Fruit fly (Drosophila melanogaster): Measurements from ENCODE around the gene pst.

Gene pst

DNA sequence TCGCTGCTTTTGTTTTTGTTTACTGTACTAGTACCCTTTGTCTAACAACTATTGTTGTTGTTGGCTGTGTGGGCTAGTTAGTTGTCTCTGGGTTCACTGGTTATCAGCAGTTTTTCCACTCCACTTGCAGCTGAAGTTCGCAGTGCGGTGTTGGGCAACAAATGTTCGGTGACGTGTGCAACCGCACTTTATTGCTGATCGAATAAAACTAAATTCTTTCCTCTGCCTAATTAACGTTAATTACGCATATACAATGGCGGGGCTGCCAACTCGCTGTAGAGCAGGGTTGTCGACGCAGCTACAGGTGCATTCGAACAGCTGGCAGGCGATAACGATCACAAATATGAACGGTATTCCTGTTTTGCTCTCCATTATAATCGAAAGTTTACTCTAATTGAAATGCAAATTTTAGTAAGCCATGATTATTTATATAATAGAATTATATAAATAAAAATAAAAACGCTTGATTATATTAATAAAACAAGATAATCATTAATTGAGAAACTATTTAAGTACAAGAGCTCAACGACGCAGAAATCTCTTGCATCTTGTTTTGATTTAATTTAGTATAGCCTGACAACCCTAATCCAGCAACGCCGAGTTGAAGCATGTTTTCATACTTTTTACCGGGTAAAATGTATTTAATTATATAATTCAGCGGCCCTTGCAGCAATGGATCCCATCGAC, 31.4 kb downstream of the pst start, which contains the start of the genes mrva, CG42307 and mus312 (continued):
- TF ChIP-seq Lpt (GFP tag; optimal IDR thresholded peaks at IDR 0.05) (no peak), ato (GFP tag; IDR thresholded peaks at IDR 0.05; ENCODE audit: partially characterized antibody) (0 out of 2 replicates have a peak, but pooled peaks have one; percentile 39), CG2199 (GFP tag; IDR thresholded peaks at IDR 0.05) (no peak), Vsx1 (GFP tag; optimal IDR thresholded peaks at IDR 0.05) (peak; percentile 98), dysf (GFP tag; IDR thresholded peaks at IDR 0.05) (peak; percentile 87), ken (GFP tag; IDR thresholded peaks at IDR 0.05) (peak; percentile 68), Fer3 (tag; optimal IDR thresholded peaks at IDR 0.05) (peak; percentile 91), Stat92E (GFP tag; optimal IDR thresholded peaks at IDR 0.05) (peak in 1 of 3 experiments; percentile 36), Dp (GFP tag; optimal IDR thresholded peaks at IDR 0.05) (peak; percentile 19), Bdp1 (GFP tag; optimal IDR thresholded peaks at IDR 0.05) (peak; percentile 42), Hsf (GFP tag; optimal IDR thresholded peaks at IDR 0.05) (peak; percentile 60), cwo (GFP tag; optimal IDR thresholded peaks at IDR 0.05) (peak; percentile 78), pzg (GFP tag; optimal IDR thresholded peaks at IDR 0.05) (peak; percentile 76), Ada2b (GFP tag; IDR thresholded peaks at IDR 0.05) (peak; percentile 82), CG6175 (GFP tag; IDR thresholded peaks at IDR 0.05) (peak; percentile 34; the same call in 1 of the 3 replicates), CG12391 (tag; optimal IDR thresholded peaks at IDR 0.05) (peak; percentile 97), grn (GFP tag; optimal IDR thresholded peaks at IDR 0.05) (peak; percentile 91), CG17328 (GFP tag; IDR thresholded peaks at IDR 0.05) (peak; percentile 79), Kr (GFP tag; optimal IDR thresholded peaks at IDR 0.05) (no peak), CG5245 (GFP tag; optimal IDR thresholded peaks at IDR 0.05) (peak; percentile 29), CG3726 (GFP tag; IDR thresholded peaks at IDR 0.05) (no peak), pfk (GFP tag; optimal IDR thresholded peaks at IDR 0.05) (peak; percentile 5), CG10366 (GFP tag; IDR thresholded peaks at IDR 0.05) (peak; percentile 77), Sry-δ (GFP tag; optimal IDR thresholded peaks at IDR 0.05) (peak; percentile 42), gce (GFP tag; IDR thresholded peaks at IDR 0.05) (0 out of 3 replicates have a peak, but pooled peaks have one; percentile 14), chif (GFP tag; optimal IDR thresholded peaks at IDR 0.05) (peak in 1 of 2 experiments; percentile 49), Six4 (GFP tag; optimal IDR thresholded peaks at IDR 0.05) (peak; percentile 77), CG17361 (GFP tag; IDR thresholded peaks at IDR 0.05) (peak; percentile 96), CG12299 (tag; optimal IDR thresholded peaks at IDR 0.05) (peak; percentile 92), br (optimal IDR thresholded peaks at IDR 0.05) (no peak), CG2116 (GFP tag; optimal IDR thresholded peaks at IDR 0.05) (peak; percentile 85), CG12155 (GFP tag; optimal IDR thresholded peaks at IDR 0.05) (peak; percentile 93), NC2α (GFP tag; optimal IDR thresholded peaks at IDR 0.05) (no peak), NFAT (GFP tag; IDR thresholded peaks at IDR 0.05) (peak; percentile 75), lab (GFP tag; optimal IDR thresholded peaks at IDR 0.05) (peak; percentile 90), B-H2 (GFP tag; optimal IDR thresholded peaks at IDR 0.05) (peak; percentile 97), Hmr (GFP tag; optimal IDR thresholded peaks at IDR 0.05) (no peak), Aef1 (GFP tag; IDR thresholded peaks at IDR 0.05) (peak; percentile 76), CG14014 (GFP tag; IDR thresholded peaks at IDR 0.05) (peak; percentile 89), CG1647 (GFP tag; optimal IDR thresholded peaks at IDR 0.05) (peak; percentile 44), jigr1 (GFP tag; IDR thresholded peaks at IDR 0.05) (no peak; the same call in 2 of the 3 replicates), Adf1 (GFP tag; IDR thresholded peaks at IDR 0.05) (peak; percentile 49), CG10274 (GFP tag; optimal IDR thresholded peaks at IDR 0.05) (no peak), D19B (GFP tag; optimal IDR thresholded peaks at IDR 0.05) (no peak), klu (GFP tag; IDR thresholded peaks at IDR 0.05) (peak; percentile 56; the same call in 1 of the 2 replicates), Side (GFP tag; optimal IDR thresholded peaks at IDR 0.05) (peak; percentile 30), zen2 (GFP tag; IDR thresholded peaks at IDR 0.05; ENCODE audit: partially characterized antibody) (no peak), lov (optimal IDR thresholded peaks at IDR 0.05) (no peak), lov (GFP tag; IDR thresholded peaks at IDR 0.05) (0 out of 3 replicates have a peak, but pooled peaks have one; percentile 65), slbo (GFP tag; IDR thresholded peaks at IDR 0.05) (peak; percentile 91)

Data from whole organism, embryonic.